ENCODE assay signal across 5 worm cellular contexts in the genomic region with DNA sequence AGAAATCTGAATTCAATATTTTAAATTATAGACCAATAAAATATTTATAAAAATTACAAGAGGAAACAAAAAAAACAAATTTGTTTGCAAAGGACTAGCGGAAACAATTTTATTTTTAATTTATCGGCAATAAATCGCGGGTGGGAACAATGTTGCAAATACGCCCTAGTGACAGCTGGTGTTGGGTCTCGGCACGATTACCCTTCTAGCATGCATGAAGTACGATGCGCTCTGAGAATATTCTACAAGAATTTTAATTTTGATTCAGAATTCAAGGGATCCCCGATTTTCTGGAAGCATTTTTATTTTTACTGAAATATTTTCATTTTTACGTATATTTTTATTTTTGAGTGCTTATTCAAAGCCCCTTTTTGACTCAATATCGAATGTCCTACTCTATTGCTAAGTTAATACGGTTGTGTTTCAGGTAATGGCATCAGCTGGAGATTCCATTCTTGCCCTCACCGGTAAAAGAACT.
TF ChIP-seq lines count a peak whose summit lies in the region.

Gene mig-5, minus strand, starts transcription at position 8 of the 478 bp plus-strand sequence.
Gene cct-1, plus strand, starts transcription at position 428 of the 478 bp plus-strand sequence.

TF ChIP-seq in whole organism, L1 larva, 84 proteins besides CTCF, POLR2A, EP300 and RAD21 (continues in another document):
- TF ChIP-seq pag-3 (tag; optimal IDR thresholded peaks at IDR 0.05; lab: Kevin White, UChicago; ENCODE audit: borderline replicate concordance, insufficient read depth) = peak; percentile 53
- TF ChIP-seq snu-23 (GFP tag; optimal IDR thresholded peaks at IDR 0.05; lab: Kevin White, UChicago) = peak; percentile 99
- TF ChIP-seq xbp-1 (tag; optimal IDR thresholded peaks at IDR 0.05; lab: Kevin White, UChicago) = peak; percentile 98
- TF ChIP-seq tbx-2 (tag; optimal IDR thresholded peaks at IDR 0.05; lab: Kevin White, UChicago) = peak; percentile 98
- TF ChIP-seq nhr-12 (tag; optimal IDR thresholded peaks at IDR 0.05; lab: Kevin White, UChicago) = peak; percentile 49
- peak; percentile 98 for TF ChIP-seq grh-1 (GFP tag; IDR thresholded peaks at IDR 0.05; lab: Robert Waterston, UW)
- TF ChIP-seq blmp-1 (tag; optimal IDR thresholded peaks at IDR 0.05; lab: Kevin White, UChicago) = peak; percentile 92
- TF ChIP-seq nhr-11 (tag; optimal IDR thresholded peaks at IDR 0.05; lab: Kevin White, UChicago) = peak; percentile 98
- TF ChIP-seq fkh-8 (tag; optimal IDR thresholded peaks at IDR 0.05; lab: Kevin White, UChicago) = peak; percentile 98
- peak; percentile 90 for TF ChIP-seq elt-2 (tag; optimal IDR thresholded peaks at IDR 0.05; lab: Kevin White, UChicago)
- peak; percentile 39 for TF ChIP-seq ces-1 (GFP tag; optimal IDR thresholded peaks at IDR 0.05; lab: Kevin White, UChicago)
- TF ChIP-seq rnt-1 (tag; optimal IDR thresholded peaks at IDR 0.05; lab: Kevin White, UChicago) = peak; percentile 98
- TF ChIP-seq lin-35 (GFP tag; optimal IDR thresholded peaks at IDR 0.05; lab: Kevin White, UChicago) = peak; percentile 92 to 94
- TF ChIP-seq nhr-19 (GFP tag; conservative IDR thresholded peaks at IDR 0.05; lab: Robert Waterston, UW) = peak; percentile 98
- peak; percentile 89 for TF ChIP-seq ama-1 (optimal IDR thresholded peaks at IDR 0.05; lab: Kevin White, UChicago)
- TF ChIP-seq fkh-4 (tag; optimal IDR thresholded peaks at IDR 0.05; lab: Kevin White, UChicago; ENCODE audit: borderline replicate concordance) = peak; percentile 91

TF ChIP-seq in whole organism, L3 larva, 47 proteins besides CTCF, POLR2A, EP300 and RAD21 (continues in another document):
- TF ChIP-seq ceh-82 (tag; optimal IDR thresholded peaks at IDR 0.05; lab: Kevin White, UChicago) (peak; percentile 96), lin-15B (tag; optimal IDR thresholded peaks at IDR 0.05; lab: Kevin White, UChicago) (peak; percentile 99), nhr-11 (tag; optimal IDR thresholded peaks at IDR 0.05; lab: Kevin White, UChicago) (peak; percentile 92), elt-1 (tag; optimal IDR thresholded peaks at IDR 0.05; lab: Kevin White, UChicago) (peak; percentile 86), nhr-25 (tag; optimal IDR thresholded peaks at IDR 0.05; lab: Kevin White, UChicago) (peak; percentile 94), jun-1 (tag; optimal IDR thresholded peaks at IDR 0.05; lab: Kevin White, UChicago) (peak; percentile 95), eor-1 (tag; optimal IDR thresholded peaks at IDR 0.05; lab: Kevin White, UChicago) (no peak), ceh-16 (tag; optimal IDR thresholded peaks at IDR 0.05; lab: Kevin White, UChicago) (peak; percentile 48), nhr-237 (tag; optimal IDR thresholded peaks at IDR 0.05; lab: Kevin White, UChicago) (no peak), nfya-1 (tag; optimal IDR thresholded peaks at IDR 0.05; lab: Kevin White, UChicago; ENCODE audit: insufficient read depth) (peak; percentile 99), nhr-28 (tag; optimal IDR thresholded peaks at IDR 0.05; lab: Kevin White, UChicago) (peak; percentile 62), elt-3 (tag; optimal IDR thresholded peaks at IDR 0.05; lab: Kevin White, UChicago) (peak in 2 of 3 experiments; percentile 20 to 79), lsy-12 (tag; optimal IDR thresholded peaks at IDR 0.05; lab: Kevin White, UChicago) (peak; percentile 96), pqm-1 (tag; optimal IDR thresholded peaks at IDR 0.05; lab: Kevin White, UChicago) (peak; percentile 92), skn-1 (tag; optimal IDR thresholded peaks at IDR 0.05; lab: Kevin White, UChicago) (peak; percentile 96), nhr-77 (tag; optimal IDR thresholded peaks at IDR 0.05; lab: Kevin White, UChicago) (peak; percentile 93), ztf-11 (tag; optimal IDR thresholded peaks at IDR 0.05; lab: Kevin White, UChicago) (no peak)

TF ChIP-seq in whole organism, early embryonic, 17 proteins besides CTCF, POLR2A, EP300 and RAD21:
- TF ChIP-seq hmg-4 (GFP tag; optimal IDR thresholded peaks at IDR 0.05; lab: Kevin White, UChicago) = peak; percentile 31
- TF ChIP-seq B0310.2 (tag; optimal IDR thresholded peaks at IDR 0.05; lab: Kevin White, UChicago) = no peak
- TF ChIP-seq flt-1 (GFP tag; IDR thresholded peaks at IDR 0.05; lab: Robert Waterston, UW) = peak; percentile 48; the same call in 1 of the 2 replicates
- peak; percentile 85 for TF ChIP-seq F13C5.2 (tag; optimal IDR thresholded peaks at IDR 0.05; lab: Kevin White, UChicago)
- no peak for TF ChIP-seq ama-1 (optimal IDR thresholded peaks at IDR 0.05; lab: Kevin White, UChicago)

TF ChIP-seq in whole organism, midembryonic, 9 proteins besides CTCF, POLR2A, EP300 and RAD21:
- peak; percentile 71 for TF ChIP-seq flt-1 (GFP tag; IDR thresholded peaks at IDR 0.05; lab: Robert Waterston, UW)
- TF ChIP-seq T22C8.4 (GFP tag; IDR thresholded peaks at IDR 0.05; lab: Robert Waterston, UW) = no peak
- no peak; the same call in 1 of the 2 replicates for TF ChIP-seq ztf-23 (GFP tag; IDR thresholded peaks at IDR 0.05; lab: Robert Waterston, UW)
- TF ChIP-seq cog-1 (tag; optimal IDR thresholded peaks at IDR 0.05; lab: Kevin White, UChicago) = peak; percentile 84
- TF ChIP-seq klf-2 (GFP tag; conservative IDR thresholded peaks at IDR 0.05; lab: Robert Waterston, UW) = no peak
TF ChIP-seq in whole organism, midembryonic: peak in this region for 2.

TF ChIP-seq in whole organism, young adult, 124 proteins besides CTCF, POLR2A, EP300 and RAD21 (continues in another document):
- TF ChIP-seq rcor-1 (GFP tag; IDR thresholded peaks at IDR 0.05; lab: Robert Waterston, UW) (peak; percentile 91), repo-1 (tag; optimal IDR thresholded peaks at IDR 0.05; lab: Kevin White, UChicago) (peak; percentile 84), mes-4 (tag; optimal IDR thresholded peaks at IDR 0.05; lab: Kevin White, UChicago) (no peak), ztf-6 (GFP tag; IDR thresholded peaks at IDR 0.05; lab: Robert Waterston, UW) (no peak), F22D6.2 (tag; optimal IDR thresholded peaks at IDR 0.05; lab: Kevin White, UChicago) (peak; percentile 60), hmg-20 (GFP tag; IDR thresholded peaks at IDR 0.05; lab: Robert Waterston, UW) (peak; percentile 73; the same call in 1 of the 2 replicates), ztf-18 (tag; optimal IDR thresholded peaks at IDR 0.05; lab: Kevin White, UChicago) (peak; percentile 77), bed-1 (GFP tag; IDR thresholded peaks at IDR 0.05; lab: Robert Waterston, UW) (no peak), ztf-3 (GFP tag; optimal IDR thresholded peaks at IDR 0.05; lab: Kevin White, UChicago) (peak; percentile 27), B0035.1 (tag; optimal IDR thresholded peaks at IDR 0.05; lab: Kevin White, UChicago) (peak; percentile 46), lin-35 (GFP tag; optimal IDR thresholded peaks at IDR 0.05; lab: Kevin White, UChicago) (peak in 2 of 3 experiments; percentile 77 to 92), ceh-100 (GFP tag; IDR thresholded peaks at IDR 0.05; lab: Robert Waterston, UW) (peak; percentile 82), madf-8 (GFP tag; conservative IDR thresholded peaks at IDR 0.05; lab: Robert Waterston, UW) (peak; percentile 71), T26A5.8 (tag; optimal IDR thresholded peaks at IDR 0.05; lab: Kevin White, UChicago) (no peak), fkh-3 (tag; optimal IDR thresholded peaks at IDR 0.05; lab: Kevin White, UChicago) (no peak), B0261.1 (tag; optimal IDR thresholded peaks at IDR 0.05; lab: Kevin White, UChicago) (no peak), D2030.7 (GFP tag; IDR thresholded peaks at IDR 0.05; lab: Robert Waterston, UW) (peak; percentile 64; the same call in 1 of the 2 replicates), sdz-38 (tag; optimal IDR thresholded peaks at IDR 0.05; lab: Kevin White, UChicago) (no peak), attf-3 (GFP tag; conservative IDR thresholded peaks at IDR 0.05; lab: Robert Waterston, UW) (peak; percentile 79), lin-26 (GFP tag; IDR thresholded peaks at IDR 0.05; lab: Robert Waterston, UW) (no peak), nfyb-1 (GFP tag; IDR thresholded peaks at IDR 0.05; lab: Robert Waterston, UW) (peak; percentile 96), ceh-27 (GFP tag; optimal IDR thresholded peaks at IDR 0.05; lab: Kevin White, UChicago) (peak; percentile 84), F10E7.11 (tag; optimal IDR thresholded peaks at IDR 0.05; lab: Kevin White, UChicago) (no peak), T07F8.4 (tag; optimal IDR thresholded peaks at IDR 0.05; lab: Kevin White, UChicago) (peak; percentile 9), dpl-1 (GFP tag; optimal IDR thresholded peaks at IDR 0.05; lab: Kevin White, UChicago) (peak; percentile 53), lag-1 (GFP tag; IDR thresholded peaks at IDR 0.05; lab: Robert Waterston, UW) (no peak), F55B11.4 (tag; optimal IDR thresholded peaks at IDR 0.05; lab: Kevin White, UChicago; ENCODE audit: borderline replicate concordance, insufficient read depth) (no peak), lin-40 (tag; optimal IDR thresholded peaks at IDR 0.05; lab: Kevin White, UChicago) (peak; percentile 96), lsy-27 (tag; optimal IDR thresholded peaks at IDR 0.05; lab: Kevin White, UChicago; ENCODE audit: borderline replicate concordance, insufficient read depth) (no peak), ztf-22 (GFP tag; optimal IDR thresholded peaks at IDR 0.05; lab: Kevin White, UChicago) (no peak), efl-1 (GFP tag; optimal IDR thresholded peaks at IDR 0.05; lab: Kevin White, UChicago) (peak; percentile 81), him-1 (tag; optimal IDR thresholded peaks at IDR 0.05; lab: Kevin White, UChicago) (peak; percentile 54), aptf-3 (GFP tag; IDR thresholded peaks at IDR 0.05; lab: Robert Waterston, UW) (no peak), athp-1 (tag; optimal IDR thresholded peaks at IDR 0.05; lab: Kevin White, UChicago) (peak; percentile 81), hmg-1.2 (GFP tag; IDR thresholded peaks at IDR 0.05; lab: Robert Waterston, UW) (peak; percentile 75), snpc-1.3 (tag; optimal IDR thresholded peaks at IDR 0.05; lab: Kevin White, UChicago; ENCODE audit: insufficient read depth) (peak; percentile 62), nhr-179 (tag; optimal IDR thresholded peaks at IDR 0.05; lab: Kevin White, UChicago) (no peak), sea-2 (GFP tag; IDR thresholded peaks at IDR 0.05; lab: Robert Waterston, UW) (no peak), tbp1 (GFP tag; optimal IDR thresholded peaks at IDR 0.05; lab: Kevin White, UChicago) (peak; percentile 72), ZK185.1 (tag; optimal IDR thresholded peaks at IDR 0.05; lab: Kevin White, UChicago; ENCODE audit: poor library complexity, severe bottlenecking) (peak; percentile 96), akir-1 (GFP tag; optimal IDR thresholded peaks at IDR 0.05; lab: Kevin White, UChicago) (no peak), C17E4.6 (GFP tag; IDR thresholded peaks at IDR 0.05; lab: Robert Waterston, UW) (peak; percentile 81), F23B12.7 (tag; optimal IDR thresholded peaks at IDR 0.05; lab: Kevin White, UChicago; ENCODE audit: insufficient read depth) (peak; percentile 83), ceh-40 (GFP tag; IDR thresholded peaks at IDR 0.05; lab: Robert Waterston, UW) (no peak)

Comparison
In these comparisons a context has a peak if more than half of its experiments do, and no peak if none do; other contexts are left out.
1. Of the 8 proteins assayed by ChIP-seq in both whole organism, young adult and whole organism, L1 larva: peak only in whole organism, young adult: none; only in whole organism, L1 larva: ama-1, nhr-90 and unc-62; in both: dpl-1, efl-1, lin-35, snpc-4 and unc-130; in neither: 0.